Fruit fly (Drosophila melanogaster): Measurements from ENCODE around the gene Npc2d.

The Npc2d gene

DNA sequence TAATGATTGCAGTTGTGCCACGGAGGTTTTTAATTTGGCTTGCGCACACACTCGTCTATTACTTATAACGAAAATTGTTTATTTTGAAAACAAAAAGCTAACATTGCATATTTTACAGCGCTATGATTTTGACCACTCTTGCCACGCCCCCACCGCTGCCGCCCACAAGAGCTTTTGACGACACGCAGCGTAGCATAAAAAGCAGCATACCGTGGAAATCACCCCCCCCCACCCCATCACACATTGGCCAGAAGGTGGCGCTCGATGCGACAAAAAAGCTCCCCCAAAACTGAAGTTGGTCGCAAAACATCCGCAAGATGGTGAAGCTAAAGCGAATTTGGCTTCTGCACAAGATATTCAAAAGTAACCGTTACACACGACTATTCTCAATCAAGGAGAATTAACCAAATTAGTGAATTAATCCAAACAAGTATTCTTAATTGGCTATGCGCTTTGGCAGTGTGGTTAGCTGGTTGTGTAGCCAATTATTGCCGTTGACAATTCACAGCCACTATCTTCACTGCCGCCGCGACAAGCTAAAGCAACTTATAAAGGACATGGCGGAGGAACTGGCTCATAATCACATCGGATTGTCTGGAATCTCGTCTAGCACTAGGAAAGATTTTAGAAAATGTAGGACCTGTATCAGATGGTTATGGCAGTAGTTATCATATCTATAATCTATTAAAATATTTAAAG lies 44.8 kb upstream of the Npc2d start (continued):
- no peak for TF ChIP-seq Ssrp (tag; optimal IDR thresholded peaks at IDR 0.05)
- no peak for TF ChIP-seq lbe (GFP tag; optimal IDR thresholded peaks at IDR 0.05)
- peak; percentile 41; the same call in 1 of the 3 replicates for TF ChIP-seq gce (GFP tag; IDR thresholded peaks at IDR 0.05)
- TF ChIP-seq mam (GFP tag; optimal IDR thresholded peaks at IDR 0.05) = peak; percentile 3
- no peak for TF ChIP-seq CG6254 (GFP tag; optimal IDR thresholded peaks at IDR 0.05)
- no peak for TF ChIP-seq wek (GFP tag; optimal IDR thresholded peaks at IDR 0.05)
- TF ChIP-seq CG15011 (GFP tag; optimal IDR thresholded peaks at IDR 0.05) = no peak
- TF ChIP-seq CG17328 (GFP tag; IDR thresholded peaks at IDR 0.05) = no peak
- no peak for TF ChIP-seq CG2889 (GFP tag; IDR thresholded peaks at IDR 0.05)
- TF ChIP-seq CG13296 (GFP tag; optimal IDR thresholded peaks at IDR 0.05) = no peak
- TF ChIP-seq HmgD (GFP tag; optimal IDR thresholded peaks at IDR 0.05) = peak; percentile 27
- no peak for TF ChIP-seq Tbp (GFP tag; optimal IDR thresholded peaks at IDR 0.05)
- TF ChIP-seq CG12391 (tag; optimal IDR thresholded peaks at IDR 0.05) = peak; percentile 11
- TF ChIP-seq ranshi (GFP tag; IDR thresholded peaks at IDR 0.05) = peak; percentile 41; the same call in 1 of the 2 replicates
- peak; percentile 78 for TF ChIP-seq CG7987 (GFP tag; optimal IDR thresholded peaks at IDR 0.05)
- TF ChIP-seq B-H1 (GFP tag; IDR thresholded peaks at IDR 0.05) = 0 out of 3 replicates have a peak, but pooled peaks have one; percentile 26
- TF ChIP-seq hkb (optimal IDR thresholded peaks at IDR 0.05) = peak; percentile 22
- no peak; the same call in 1 of the 2 replicates for TF ChIP-seq hkb (GFP tag; IDR thresholded peaks at IDR 0.05)
- TF ChIP-seq CG11560 (tag; IDR thresholded peaks at IDR 0.05) = peak; percentile 46; the same call in 2 of the 3 replicates
- no peak for TF ChIP-seq ac (GFP tag; optimal IDR thresholded peaks at IDR 0.05)
- TF ChIP-seq fd3F (GFP tag; optimal IDR thresholded peaks at IDR 0.05) = no peak
- TF ChIP-seq CG4730 (GFP tag; IDR thresholded peaks at IDR 0.05) = 0 out of 2 replicates have a peak, but pooled peaks have one; percentile 18
- no peak for TF ChIP-seq ssp (GFP tag; IDR thresholded peaks at IDR 0.05)
- no peak for TF ChIP-seq CG15696 (tag; optimal IDR thresholded peaks at IDR 0.05)
- peak; percentile 63; the same call in 1 of the 2 replicates for TF ChIP-seq stc (GFP tag; IDR thresholded peaks at IDR 0.05)
- no peak for TF ChIP-seq CG9817 (tag; optimal IDR thresholded peaks at IDR 0.05)
- TF ChIP-seq CG5953 (GFP tag; IDR thresholded peaks at IDR 0.05) = peak; percentile 38; the same call in 1 of the 2 replicates
- TF ChIP-seq tna (GFP tag; IDR thresholded peaks at IDR 0.05; ENCODE audit: partially characterized antibody) = peak; percentile 40; the same call in 1 of the 2 replicates
- no peak for TF ChIP-seq CG14667 (GFP tag; IDR thresholded peaks at IDR 0.05)
- no peak for TF ChIP-seq CG7745 (tag; optimal IDR thresholded peaks at IDR 0.05)
- TF ChIP-seq NfI (GFP tag; optimal IDR thresholded peaks at IDR 0.05) = peak; percentile 48
- no peak for TF ChIP-seq sima (GFP tag; optimal IDR thresholded peaks at IDR 0.05)
- no peak for TF ChIP-seq crc (GFP tag; optimal IDR thresholded peaks at IDR 0.05)
- TF ChIP-seq CG7839 (tag; optimal IDR thresholded peaks at IDR 0.05) = peak; percentile 45
- peak; percentile 10 for TF ChIP-seq CG2120 (GFP tag; optimal IDR thresholded peaks at IDR 0.05)
- TF ChIP-seq CG2116 (GFP tag; optimal IDR thresholded peaks at IDR 0.05) = no peak
- peak; percentile 99 for TF ChIP-seq CTCF (GFP tag; optimal IDR thresholded peaks at IDR 0.05)
- TF ChIP-seq H2.0 (GFP tag; IDR thresholded peaks at IDR 0.05) = 0 out of 2 replicates have a peak, but pooled peaks have one; percentile 17
- TF ChIP-seq CoRest (tag; optimal IDR thresholded peaks at IDR 0.05) = peak; percentile 33
- peak; percentile 51 for TF ChIP-seq Meics (GFP tag; optimal IDR thresholded peaks at IDR 0.05)
- TF ChIP-seq CG8290 (GFP tag; optimal IDR thresholded peaks at IDR 0.05) = no peak
- TF ChIP-seq CG8290 (tag; optimal IDR thresholded peaks at IDR 0.05) = peak in 1 of 2 experiments; percentile 70
- no peak for TF ChIP-seq Poxn (GFP tag; IDR thresholded peaks at IDR 0.05)
- TF ChIP-seq ap (GFP tag; IDR thresholded peaks at IDR 0.05) = no peak
- TF ChIP-seq CG8765 (GFP tag; IDR thresholded peaks at IDR 0.05) = no peak
- no peak for TF ChIP-seq CG4404 (GFP tag; IDR thresholded peaks at IDR 0.05)
- peak; percentile 70 for TF ChIP-seq lab (GFP tag; optimal IDR thresholded peaks at IDR 0.05)
- TF ChIP-seq Neu2 (GFP tag; optimal IDR thresholded peaks at IDR 0.05; ENCODE audit: borderline replicate concordance) = no peak
- peak; percentile 14 for TF ChIP-seq gfzf (GFP tag; optimal IDR thresholded peaks at IDR 0.05)
- peak; percentile 32 for TF ChIP-seq sens (GFP tag)
- TF ChIP-seq Dek (tag; optimal IDR thresholded peaks at IDR 0.05) = no peak
